Worm (Caenorhabditis elegans) whole organism, L2 larva: ENCODE data around the gene Y37D8A.8.

Experiments used
- C34F6.9 ChIP-seq: fragments of 150-350 bp; optimal IDR thresholded peaks from 2 replicates; lab custom pipeline; 2014; ENCODE audit warnings: missing biosample characterization, missing genetic modification characterization
- F13H6.1 ChIP-seq: sonication (generic microtip); optimal IDR thresholded peaks from 2 replicates; lab custom pipeline; 2016; ENCODE audit warnings: missing genetic modification characterization, missing compliant biosample characterization
- R02D3.7 ChIP-seq: fragments of 150-350 bp; optimal IDR thresholded peaks from 2 replicates; lab custom pipeline; 2014; ENCODE audit warnings: missing biosample characterization, missing genetic modification characterization
- Y55F3AM.14 ChIP-seq: fragments of 200-800 bp; sonication (Bioruptor generic); optimal IDR thresholded peaks from 2 replicates; lab custom pipeline; 2018; ENCODE audit warnings: mild to moderate bottlenecking, missing genetic modification characterization, missing compliant biosample characterization
- ZK546.5 ChIP-seq: sonication (generic microtip); optimal IDR thresholded peaks from 2 replicates; lab custom pipeline; 2017; ENCODE audit warnings: missing biosample characterization, missing genetic modification characterization
- alr-1 ChIP-seq: fragments of 150-350 bp; optimal IDR thresholded peaks from 2 replicates; lab custom pipeline; 2014; ENCODE audit warnings: missing biosample characterization, missing genetic modification characterization
- aly-2 ChIP-seq: fragments of 150-350 bp; optimal IDR thresholded peaks from 2 replicates; lab custom pipeline; 2014; ENCODE audit warnings: missing biosample characterization, missing genetic modification characterization
- blmp-1 ChIP-seq: sonication (generic microtip); optimal IDR thresholded peaks from 2 replicates; lab custom pipeline; 2017; ENCODE audit warnings: missing genetic modification characterization, mild to moderate bottlenecking, missing compliant biosample characterization, antibody characterized with exemption, moderate library complexity; ENCODE audit not compliant: insufficient read depth
- ceh-16 ChIP-seq: fragments of 150-350 bp; optimal IDR thresholded peaks from 2 replicates; lab custom pipeline; 2014; ENCODE audit warnings: missing biosample characterization, missing genetic modification characterization
- crh-2 ChIP-seq: sonication (generic microtip); optimal IDR thresholded peaks from 2 replicates; lab custom pipeline; 2017; ENCODE audit warnings: missing biosample characterization, missing genetic modification characterization
- egl-27 ChIP-seq: sonication (generic microtip); optimal IDR thresholded peaks from 3 replicates; lab custom pipeline; 2017; ENCODE audit warnings: missing biosample characterization, missing genetic modification reagents, missing genetic modification characterization
- elt-1 ChIP-seq: fragments of 150-350 bp; optimal IDR thresholded peaks from 2 replicates; lab custom pipeline; 2014; ENCODE audit warnings: missing biosample characterization, missing genetic modification characterization
- elt-3 ChIP-seq: sonication (generic microtip); optimal IDR thresholded peaks from 2 replicates; lab custom pipeline; 2017; ENCODE audit warnings: missing biosample characterization, missing genetic modification characterization
- gmeb-1 ChIP-seq: fragments of 150-350 bp; optimal IDR thresholded peaks from 2 replicates; lab custom pipeline; 2014; ENCODE audit warnings: missing biosample characterization, missing genetic modification characterization
- lin-11 ChIP-seq: fragments of 150-350 bp; sonication (generic microtip); optimal IDR thresholded peaks from 2 replicates; lab custom pipeline; 2014; ENCODE audit warnings: missing biosample characterization, missing genetic modification characterization, inconsistent platforms, mixed read lengths
- lin-13 ChIP-seq: fragments of 150-350 bp; optimal IDR thresholded peaks from 2 replicates; lab custom pipeline; 2014; ENCODE audit warnings: missing biosample characterization, missing genetic modification reagents, missing genetic modification characterization
- lin-39 ChIP-seq: fragments of 150-350 bp; optimal IDR thresholded peaks from 2 replicates; lab custom pipeline; 2014; ENCODE audit warnings: missing biosample characterization, missing genetic modification reagents, missing genetic modification characterization
- mab-5 ChIP-seq: fragments of 150-350 bp; optimal IDR thresholded peaks from 2 replicates; lab custom pipeline; 2014; ENCODE audit warnings: missing biosample characterization, missing genetic modification characterization
- nhr-10 ChIP-seq: sonication (generic microtip); optimal IDR thresholded peaks from 2 replicates; lab custom pipeline; 2017; ENCODE audit warnings: missing biosample characterization, missing genetic modification characterization
- nhr-11 ChIP-seq: fragments of 150-350 bp; optimal IDR thresholded peaks from 2 replicates; lab custom pipeline; 2014; ENCODE audit warnings: missing biosample characterization, missing genetic modification characterization
- nhr-129 ChIP-seq: fragments of 150-350 bp; optimal IDR thresholded peaks from 2 replicates; lab custom pipeline; 2014; ENCODE audit warnings: missing biosample characterization, missing genetic modification characterization
- nhr-25 ChIP-seq: fragments of 150-350 bp; sonication (generic microtip); optimal IDR thresholded peaks from 3 replicates; lab custom pipeline; 2014; ENCODE audit warnings: missing biosample characterization, missing genetic modification characterization
- nhr-6 ChIP-seq: fragments of 150-350 bp; optimal IDR thresholded peaks from 2 replicates; lab custom pipeline; 2014; ENCODE audit warnings: missing biosample characterization, missing genetic modification characterization
- nhr-77 ChIP-seq: fragments of 150-350 bp; optimal IDR thresholded peaks from 2 replicates; lab custom pipeline; 2014; ENCODE audit warnings: missing biosample characterization, missing genetic modification characterization
- peb-1 ChIP-seq: fragments of 150-350 bp; optimal IDR thresholded peaks from 2 replicates; lab custom pipeline; 2014; ENCODE audit warnings: missing biosample characterization, missing genetic modification characterization
- sem-4 ChIP-seq: fragments of 150-350 bp; optimal IDR thresholded peaks from 2 replicates; lab custom pipeline; 2014; ENCODE audit warnings: missing biosample characterization, missing genetic modification reagents, missing genetic modification characterization
- skn-1 ChIP-seq: sonication (generic microtip); optimal IDR thresholded peaks from 2 replicates; lab custom pipeline; 2017; ENCODE audit warnings: missing biosample characterization, missing genetic modification characterization
- sma-3 ChIP-seq: sonication (generic microtip); optimal IDR thresholded peaks from 2 replicates; lab custom pipeline; 2016; ENCODE audit warnings: missing genetic modification reagents, missing genetic modification characterization, missing compliant biosample characterization
- sma-9 ChIP-seq, 2 experiments: fragments of 150-350 bp in 1 of 2; sonication (generic microtip) in 1 of 2; optimal IDR thresholded peaks; 2 replicates each; lab custom pipeline; 2014 to 2016; ENCODE audit warnings: missing genetic modification characterization in 2 of 2, mild to moderate bottlenecking in 1 of 2, missing biosample characterization in 1 of 2, missing compliant biosample characterization in 1 of 2, missing genetic modification reagents in 1 of 2, moderate library complexity in 1 of 2
- snpc-4 ChIP-seq: fragments of 150-350 bp; optimal IDR thresholded peaks from 2 replicates; lab custom pipeline; 2014; ENCODE audit warnings: missing biosample characterization, missing genetic modification characterization
- unc-55 ChIP-seq: fragments of 150-350 bp; sonication (generic microtip); optimal IDR thresholded peaks from 3 replicates; lab custom pipeline; 2014; ENCODE audit warnings: missing biosample characterization, missing genetic modification reagents, missing genetic modification characterization
- unc-62 ChIP-seq: fragments of 150-350 bp; optimal IDR thresholded peaks from 2 replicates; lab custom pipeline; 2014; ENCODE audit warnings: missing biosample characterization, missing genetic modification reagents, missing genetic modification characterization
- ztf-11 ChIP-seq: sonication (generic microtip); optimal IDR thresholded peaks from 2 replicates; lab custom pipeline; 2017; ENCODE audit warnings: missing biosample characterization, missing genetic modification characterization
- ztf-4 ChIP-seq: fragments of 150-350 bp; optimal IDR thresholded peaks from 2 replicates; lab custom pipeline; 2014; ENCODE audit warnings: missing biosample characterization, missing genetic modification characterization

The Y37D8A.8 gene

ce11 chrIII:12874606-12875066 is 9.9 kb downstream of the Y37D8A.8 start, which contains the start of the genes mrg-1 and spcs-2 (continued):
- peak; percentile 15 for TF ChIP-seq ztf-11 (tag; lab: Kevin White, UChicago)
- TF ChIP-seq sma-3 (GFP tag; lab: Kevin White, UChicago): peak; percentile 93

- TF ChIP-seq C34F6.9 (tag; lab: Kevin White, UChicago) (no peak), peb-1 (no peak), egl-27 (tag; lab: Kevin White, UChicago) (no peak), crh-2 (tag; lab: Kevin White, UChicago) (no peak), mab-5 (tag; lab: Kevin White, UChicago) (no peak), unc-55 (GFP tag; lab: Kevin White, UChicago) (no peak), ZK546.5 (tag; lab: Kevin White, UChicago) (no peak), lin-13 (no peak), sma-9 (GFP tag; optimal IDR thresholded peaks at IDR 0.05; lab: Kevin White, UChicago) (no peak), sma-9 (tag; optimal IDR thresholded peaks at IDR 0.05; lab: Kevin White, UChicago) (no peak), ceh-16 (tag; lab: Kevin White, UChicago) (no peak), ztf-4 (no peak), snpc-4 (tag; lab: Kevin White, UChicago) (no peak), lin-39 (tag; lab: Kevin White, UChicago) (no peak), blmp-1 (tag; lab: Kevin White, UChicago) (no peak), lin-11 (tag; lab: Kevin White, UChicago) (no peak), alr-1 (tag; lab: Kevin White, UChicago) (no peak), aly-2 (no peak)
Measured at ce11 chrIII:12875653-12876052, 10.9 kb downstream of the Y37D8A.8 start.

ce11 chrIII:12877527-12878234 is 12.9 kb downstream of the Y37D8A.8 start, which contains the start of the genes cec-7 and enu-3.5:
Gene cec-7, minus strand, starts transcription at chrIII:12877577.
Gene enu-3.5, plus strand, starts transcription at chrIII:12878196.
- TF ChIP-seq nhr-6 (tag; lab: Kevin White, UChicago) (no peak), skn-1 (tag; lab: Kevin White, UChicago) (no peak), sem-4 (tag; lab: Kevin White, UChicago) (no peak), nhr-77 (tag; lab: Kevin White, UChicago) (no peak)

- TF ChIP-seq crh-2 (tag; lab: Kevin White, UChicago) (no peak), snpc-4 (tag; lab: Kevin White, UChicago) (no peak), lin-39 (tag; lab: Kevin White, UChicago) (no peak)
Measured at ce11 chrIII:12880704-12881103, 16.0 kb downstream of the Y37D8A.8 start.

DNA sequence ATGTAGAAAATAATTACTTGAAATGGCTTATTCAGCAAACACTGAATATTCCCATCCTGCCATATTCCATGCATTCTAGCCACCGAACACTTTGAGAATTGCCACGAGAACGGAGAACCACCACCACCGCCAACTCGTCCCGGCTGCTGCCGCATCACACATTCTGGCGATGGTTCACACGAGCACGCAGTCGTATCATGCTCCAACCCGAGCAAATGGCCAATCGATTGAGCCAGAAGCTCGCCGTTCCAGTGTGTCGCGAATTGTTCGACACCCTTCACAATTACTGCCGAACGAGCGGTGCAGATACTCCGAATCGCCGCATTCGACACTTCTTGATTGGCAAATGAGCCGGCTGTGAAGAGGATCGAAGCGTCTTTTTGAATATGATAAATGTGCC is 20.4 kb downstream of the Y37D8A.8 start:
- no peak for TF ChIP-seq nhr-25 (tag; lab: Kevin White, UChicago)
- TF ChIP-seq nhr-11 (tag; lab: Kevin White, UChicago): no peak
- no peak for TF ChIP-seq sma-9 (GFP tag; optimal IDR thresholded peaks at IDR 0.05; lab: Kevin White, UChicago)
- TF ChIP-seq sma-9 (tag; optimal IDR thresholded peaks at IDR 0.05; lab: Kevin White, UChicago): no peak
- no peak for TF ChIP-seq alr-1 (tag; lab: Kevin White, UChicago)
- no peak for TF ChIP-seq nhr-10 (tag; lab: Kevin White, UChicago)
- no peak for TF ChIP-seq Y55F3AM.14 (GFP tag; lab: Kevin White, UChicago)
- TF ChIP-seq unc-62 (GFP tag; lab: Kevin White, UChicago): no peak
- TF ChIP-seq gmeb-1 (tag; lab: Kevin White, UChicago): no peak
- no peak for TF ChIP-seq F13H6.1 (tag; lab: Kevin White, UChicago)
- no peak for TF ChIP-seq snpc-4 (tag; lab: Kevin White, UChicago)
- TF ChIP-seq C34F6.9 (tag; lab: Kevin White, UChicago): no peak
- TF ChIP-seq elt-1 (tag; lab: Kevin White, UChicago): no peak
- TF ChIP-seq nhr-129: no peak
- no peak for TF ChIP-seq elt-3 (tag; lab: Kevin White, UChicago)
- no peak for TF ChIP-seq ztf-11 (tag; lab: Kevin White, UChicago)
- no peak for TF ChIP-seq R02D3.7 (tag; lab: Kevin White, UChicago)
